Worm (Caenorhabditis elegans) whole organism, L4 larva: Measurements from ENCODE around the gene rtfo-1.

Source experiments
- F49E8.2 ChIP-seq: sonication (generic microtip); optimal IDR thresholded peaks from 2 replicates; lab custom pipeline; 2016; ENCODE audit warnings: missing compliant biosample characterization, mild to moderate bottlenecking, missing genetic modification characterization, borderline replicate concordance
- ama-1 ChIP-seq: fragments of 150-350 bp; optimal IDR thresholded peaks from 2 replicates; lab custom pipeline; 2014; ENCODE audit warnings: inconsistent platforms, mixed read lengths
- daf-19 ChIP-seq: fragments of 200-800 bp; sonication (Bioruptor generic); conservative IDR thresholded peaks from 2 replicates; pipeline ENCODE4 v1.3.6; 2022; ENCODE audit warnings: missing genetic modification characterization, missing compliant biosample characterization
- fos-1 ChIP-seq: fragments of 150-350 bp; optimal IDR thresholded peaks from 2 replicates; lab custom pipeline; 2014; ENCODE audit warnings: missing biosample characterization, missing genetic modification characterization
- lin-13 ChIP-seq: fragments of 150-350 bp; optimal IDR thresholded peaks from 2 replicates; lab custom pipeline; 2014; ENCODE audit warnings: missing biosample characterization, missing genetic modification reagents, missing genetic modification characterization
- nhr-28 ChIP-seq: fragments of 150-350 bp; optimal IDR thresholded peaks from 2 replicates; lab custom pipeline; 2014; ENCODE audit warnings: missing biosample characterization, missing genetic modification characterization
- nhr-76 ChIP-seq: fragments of 150-350 bp; optimal IDR thresholded peaks from 2 replicates; lab custom pipeline; 2014; ENCODE audit warnings: missing biosample characterization, missing genetic modification characterization
- pha-4 ChIP-seq, 2 experiments: fragments of 150-350 bp in 1 of 2; fragments of 200-800 bp in 1 of 2; sonication (Bioruptor generic) in 1 of 2; IDR thresholded peaks in 1 of 2; optimal IDR thresholded peaks in 1 of 2; 2 replicates each; pipeline versions ENCODE4 v1.3.6 to Lab custom; 2014 to 2022; ENCODE audit warnings: missing genetic modification characterization in 2 of 2, missing genetic modification reagents in 2 of 2, missing biosample characterization in 1 of 2, missing compliant biosample characterization in 1 of 2
- pqm-1 ChIP-seq: sonication (generic microtip); optimal IDR thresholded peaks from 2 replicates; lab custom pipeline; 2017; ENCODE audit warnings: missing biosample characterization, missing genetic modification characterization

DNA sequence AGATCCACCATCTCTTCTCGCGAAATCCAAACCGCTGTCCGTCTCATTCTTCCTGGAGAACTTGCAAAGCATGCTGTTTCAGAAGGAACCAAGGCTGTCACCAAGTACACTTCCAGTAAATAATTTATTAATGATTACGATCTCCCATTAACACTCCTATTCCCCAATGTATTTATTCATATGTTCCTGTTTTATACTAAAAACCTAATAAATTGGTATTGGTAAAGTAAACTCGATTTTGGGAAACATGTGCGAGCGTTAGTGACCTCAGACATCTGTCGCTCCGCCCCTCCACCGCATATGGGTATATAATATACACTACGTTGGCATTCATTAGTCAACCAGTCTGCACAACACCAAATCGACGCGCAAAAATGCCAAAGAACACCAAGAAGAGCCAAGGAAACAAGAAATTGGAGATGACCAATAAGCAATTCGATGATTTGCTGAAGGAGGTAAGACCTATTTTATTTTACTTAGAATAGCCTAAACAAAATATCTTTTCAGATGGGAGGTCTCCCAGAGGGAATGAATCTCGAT is 36.3 kb downstream of the rtfo-1 start, which contains the start of gene C50F4.6:
- TF ChIP-seq pqm-1 (tag; lab: Kevin White, UChicago) (no peak), nhr-28 (tag; lab: Kevin White, UChicago) (no peak), daf-19 (GFP tag; lab: Robert Waterston, UW) (no peak), lin-13 (GFP tag; lab: Kevin White, UChicago) (no peak), pha-4 (GFP tag; IDR thresholded peaks at IDR 0.05; lab: Robert Waterston, UW) (no peak), pha-4 (tag; optimal IDR thresholded peaks at IDR 0.05; lab: Kevin White, UChicago) (no peak), fos-1 (tag; lab: Kevin White, UChicago) (no peak), F49E8.2 (tag; lab: Kevin White, UChicago) (no peak), ama-1 (lab: Kevin White, UChicago) (peak; percentile 64), nhr-76 (tag; lab: Kevin White, UChicago) (no peak)
